Fruit fly (Drosophila melanogaster) whole organism, embryonic: ENCODE data around the gene jus.

Source experiments
- Aef1 ChIP-seq: fragments of 200-800 bp; sonication (Bioruptor generic); IDR thresholded peaks from 3 replicates; pipeline ENCODE4 v1.3.6; 2022; ENCODE audit warnings: missing biosample characterization, missing genetic modification characterization
- Antp ChIP-seq: fragments of 200-800 bp; sonication (Bioruptor generic); optimal IDR thresholded peaks from 3 replicates; lab custom pipeline; 2016; ENCODE audit warnings: missing biosample characterization, missing genetic modification characterization
- BEAF-32 ChIP-seq: fragments of 200-800 bp; sonication (Bioruptor generic); optimal IDR thresholded peaks from 3 replicates; lab custom pipeline; 2017; ENCODE audit warnings: missing biosample characterization, missing genetic modification characterization, mild to moderate bottlenecking, moderate library complexity, missing genetic modification reagents
- CG10147 ChIP-seq: fragments of 200-800 bp; sonication (Bioruptor generic); optimal IDR thresholded peaks from 2 replicates; lab custom pipeline; 2019; ENCODE audit warnings: missing biosample characterization, mild to moderate bottlenecking, missing genetic modification characterization, moderate library complexity
- CG10267 ChIP-seq: fragments of 200-800 bp; sonication (Bioruptor generic); optimal IDR thresholded peaks from 2 replicates; lab custom pipeline; 2018; ENCODE audit warnings: missing biosample characterization, mild to moderate bottlenecking, missing genetic modification characterization, moderate library complexity
- CG10543 ChIP-seq: fragments of 200-800 bp; sonication (Bioruptor generic); optimal IDR thresholded peaks from 3 replicates; lab custom pipeline; 2017; ENCODE audit warnings: missing biosample characterization, mild to moderate bottlenecking, missing genetic modification characterization, moderate library complexity
- CG10565 ChIP-seq: fragments of 200-800 bp; sonication (Bioruptor generic); optimal IDR thresholded peaks from 3 replicates; lab custom pipeline; 2016; ENCODE audit warnings: missing biosample characterization, mild to moderate bottlenecking, missing genetic modification characterization
- CG11723 ChIP-seq: fragments of 200-800 bp; sonication (Bioruptor generic); optimal IDR thresholded peaks from 2 replicates; lab custom pipeline; 2017; ENCODE audit warnings: missing biosample characterization, mild to moderate bottlenecking, missing genetic modification characterization
- CG16779 ChIP-seq: fragments of 200-800 bp; sonication (Bioruptor generic); IDR thresholded peaks from 2 replicates; pipeline ENCODE4 v1.3.6; 2022; ENCODE audit warnings: missing biosample characterization, missing genetic modification characterization
- CG17359 ChIP-seq: fragments of 200-800 bp; sonication (Bioruptor generic); optimal IDR thresholded peaks from 3 replicates; lab custom pipeline; 2018; ENCODE audit warnings: missing biosample characterization, mild to moderate bottlenecking, missing genetic modification characterization, moderate library complexity
- CG17385 ChIP-seq: fragments of 200-800 bp; sonication (Bioruptor generic); optimal IDR thresholded peaks from 3 replicates; lab custom pipeline; 2018; ENCODE audit warnings: missing biosample characterization, mild to moderate bottlenecking, missing genetic modification characterization
- CG17612 ChIP-seq: fragments of 200-800 bp; sonication (Bioruptor generic); IDR thresholded peaks from 2 replicates; pipeline ENCODE4 v1.3.6; 2022; ENCODE audit warnings: missing biosample characterization, missing genetic modification characterization
- CG1832 ChIP-seq: fragments of 200-800 bp; sonication (Bioruptor generic); optimal IDR thresholded peaks from 2 replicates; lab custom pipeline; 2017; ENCODE audit warnings: missing biosample characterization, mild to moderate bottlenecking, missing genetic modification characterization, inconsistent platforms
- CG2712 ChIP-seq: fragments of 200-800 bp; optimal IDR thresholded peaks from 3 replicates; lab custom pipeline; 2019; ENCODE audit warnings: missing biosample characterization, mild to moderate bottlenecking, missing genetic modification characterization, moderate library complexity
- CG2875 ChIP-seq: fragments of 200-800 bp; sonication (Bioruptor generic); optimal IDR thresholded peaks from 2 replicates; lab custom pipeline; 2017; ENCODE audit warnings: missing biosample characterization, mild to moderate bottlenecking, missing genetic modification characterization, missing genetic modification reagents
- CG31224 ChIP-seq: fragments of 200-800 bp; sonication (Bioruptor generic); IDR thresholded peaks from 2 replicates; pipeline ENCODE4 v1.3.6; 2022; ENCODE audit warnings: missing biosample characterization, missing genetic modification characterization
- CG32532 ChIP-seq: fragments of 200-800 bp; sonication (Bioruptor generic); IDR thresholded peaks from 2 replicates; pipeline ENCODE4 v1.3.6; 2022; ENCODE audit warnings: missing biosample characterization, missing genetic modification characterization
- CG34422 ChIP-seq: fragments of 200-800 bp; sonication (Bioruptor generic); IDR thresholded peaks from 3 replicates; pipeline ENCODE4 v1.3.6; 2022; ENCODE audit warnings: missing biosample characterization, missing genetic modification characterization
- CG7839 ChIP-seq: fragments of 200-800 bp; sonication (Bioruptor generic); optimal IDR thresholded peaks from 3 replicates; lab custom pipeline; 2018; ENCODE audit warnings: missing biosample characterization, mild to moderate bottlenecking, missing genetic modification characterization, moderate library complexity
- CG8388 ChIP-seq: fragments of 200-800 bp; sonication (Bioruptor generic); optimal IDR thresholded peaks from 2 replicates; lab custom pipeline; 2019; ENCODE audit warnings: missing biosample characterization, mild to moderate bottlenecking, missing genetic modification characterization, moderate library complexity
- CG9817 ChIP-seq: fragments of 200-800 bp; sonication (Bioruptor generic); optimal IDR thresholded peaks from 2 replicates; lab custom pipeline; 2018; ENCODE audit warnings: missing biosample characterization, mild to moderate bottlenecking, missing genetic modification characterization, moderate library complexity
- Dad ChIP-seq: fragments of 200-800 bp; sonication (Bioruptor generic); optimal IDR thresholded peaks from 3 replicates; lab custom pipeline; 2016; ENCODE audit warnings: missing biosample characterization, missing genetic modification characterization
- Dfd ChIP-seq, 2 experiments: fragments of >200 bp; optimal IDR thresholded peaks; 2 replicates each; lab custom pipeline; 2017; ENCODE audit warnings: missing biosample characterization in 2 of 2, missing genetic modification characterization in 2 of 2
- Eip74EF ChIP-seq, 2 experiments: fragments of 200-800 bp in 1 of 2; fragments of >200 bp in 1 of 2; sonication (Bioruptor generic) in 1 of 2; optimal IDR thresholded peaks; 2 replicates each; lab custom pipeline; 2017 to 2019; ENCODE audit warnings: missing biosample characterization in 2 of 2, missing genetic modification characterization in 2 of 2, mild to moderate bottlenecking in 1 of 2, moderate library complexity in 1 of 2
- Fer1 ChIP-seq: fragments of 200-800 bp; sonication (Bioruptor generic); optimal IDR thresholded peaks from 2 replicates; lab custom pipeline; 2017; ENCODE audit warnings: missing biosample characterization, mild to moderate bottlenecking, missing genetic modification characterization
- Gsc ChIP-seq: fragments of 200-800 bp; sonication (Bioruptor generic); IDR thresholded peaks from 2 replicates; pipeline ENCODE4 v1.3.6; 2022; ENCODE audit warnings: missing biosample characterization, missing genetic modification characterization
- H2.0 ChIP-seq: fragments of 200-800 bp; sonication (Bioruptor generic); IDR thresholded peaks from 2 replicates; pipeline ENCODE4 v1.3.6; 2022; ENCODE audit warnings: missing biosample characterization, missing genetic modification characterization
- HLH4C ChIP-seq: fragments of 200-800 bp; sonication (Bioruptor generic); IDR thresholded peaks from 3 replicates; pipeline ENCODE4 v1.3.6; 2022; ENCODE audit warnings: missing biosample characterization, missing genetic modification characterization; ENCODE audit not compliant: partially characterized antibody
- Max ChIP-seq: fragments of 200-800 bp; sonication (Bioruptor generic); optimal IDR thresholded peaks from 2 replicates; lab custom pipeline; 2016; ENCODE audit warnings: missing biosample characterization, mild to moderate bottlenecking, missing genetic modification characterization
- NC2β ChIP-seq: fragments of 200-800 bp; sonication (Bioruptor generic); optimal IDR thresholded peaks from 2 replicates; lab custom pipeline; 2016; ENCODE audit warnings: missing biosample characterization, missing genetic modification characterization
- Scr ChIP-seq: fragments of 200-800 bp; sonication (Bioruptor generic); IDR thresholded peaks from 2 replicates; pipeline ENCODE4 v1.3.6; 2022; ENCODE audit warnings: missing biosample characterization, missing genetic modification characterization; ENCODE audit not compliant: partially characterized antibody
- ara ChIP-seq: fragments of 200-800 bp; sonication (Bioruptor generic); IDR thresholded peaks from 2 replicates; pipeline ENCODE4 v1.3.6; 2022; ENCODE audit warnings: missing biosample characterization, missing genetic modification characterization
- ash1 ChIP-seq: fragments of 200-800 bp; sonication (Bioruptor generic); optimal IDR thresholded peaks from 2 replicates; lab custom pipeline; 2018; ENCODE audit warnings: missing biosample characterization, mild to moderate bottlenecking, missing genetic modification characterization
- croc ChIP-seq: fragments of 200-800 bp; sonication (Bioruptor generic); conservative IDR thresholded peaks from 3 replicates; pipeline ENCODE4 v1.3.6; 2022; ENCODE audit warnings: missing biosample characterization, missing genetic modification characterization
- disco-r ChIP-seq: fragments of 200-800 bp; sonication (Bioruptor generic); optimal IDR thresholded peaks from 2 replicates; lab custom pipeline; 2016; ENCODE audit warnings: missing biosample characterization, missing genetic modification characterization
- gce ChIP-seq: fragments of 200-800 bp; sonication (Bioruptor generic); IDR thresholded peaks from 3 replicates; pipeline ENCODE4 v1.3.6; 2022; ENCODE audit warnings: missing biosample characterization, missing genetic modification characterization
- hkb ChIP-seq, 2 experiments: fragments of 200-800 bp in 1 of 2; fragments of >200 bp in 1 of 2; sonication (Bioruptor generic) in 1 of 2; IDR thresholded peaks in 1 of 2; optimal IDR thresholded peaks in 1 of 2; 2 replicates each; pipeline versions ENCODE4 v1.3.6 to Lab custom; 2017 to 2022; ENCODE audit warnings: missing biosample characterization in 1 of 2, missing genetic modification characterization in 1 of 2
- inv ChIP-seq: fragments of 200-800 bp; sonication (Bioruptor generic); IDR thresholded peaks from 2 replicates; pipeline ENCODE4 v1.3.6; 2022; ENCODE audit warnings: missing biosample characterization, missing genetic modification characterization; ENCODE audit not compliant: partially characterized antibody
- jing ChIP-seq: fragments of 200-800 bp; sonication (Bioruptor generic); optimal IDR thresholded peaks from 2 replicates; lab custom pipeline; 2018; ENCODE audit warnings: missing biosample characterization, mild to moderate bottlenecking, missing genetic modification characterization
- mam ChIP-seq: fragments of 200-800 bp; sonication (Bioruptor generic); optimal IDR thresholded peaks from 3 replicates; lab custom pipeline; 2016; ENCODE audit warnings: missing biosample characterization, missing genetic modification characterization
- nerfin-1 ChIP-seq: fragments of 200-800 bp; sonication (Bioruptor generic); optimal IDR thresholded peaks from 3 replicates; lab custom pipeline; 2019; ENCODE audit warnings: missing biosample characterization, mild to moderate bottlenecking, missing genetic modification characterization, moderate library complexity
- otp ChIP-seq: fragments of 200-800 bp; sonication (Bioruptor generic); IDR thresholded peaks from 3 replicates; pipeline ENCODE4, ENCODE4 v1.3.6; 2022; ENCODE audit warnings: missing biosample characterization, missing genetic modification characterization
- pnt ChIP-seq: fragments of 200-800 bp; sonication (Bioruptor generic); optimal IDR thresholded peaks from 3 replicates; lab custom pipeline; 2016; ENCODE audit warnings: missing biosample characterization, missing genetic modification characterization
- sc ChIP-seq, 3 experiments: fragments of >200 bp in 2 of 3; fragments of 200-800 bp in 1 of 3; sonication (Bioruptor generic) in 1 of 3; optimal IDR thresholded peaks; 2 replicates in 2 of 3; 3 replicates in 1 of 3; lab custom pipeline; 2017; ENCODE audit warnings: mild to moderate bottlenecking in 1 of 3, missing biosample characterization in 1 of 3, missing genetic modification characterization in 1 of 3, missing genetic modification reagents in 1 of 3
- sima ChIP-seq: fragments of 200-800 bp; sonication (Bioruptor generic); optimal IDR thresholded peaks from 2 replicates; lab custom pipeline; 2016; ENCODE audit warnings: missing biosample characterization, missing genetic modification characterization
- sisA ChIP-seq: fragments of 200-800 bp; sonication (Bioruptor generic); IDR thresholded peaks from 2 replicates; pipeline ENCODE4 v1.3.6; 2022; ENCODE audit warnings: missing biosample characterization, missing genetic modification characterization
- slp2 ChIP-seq: fragments of 200-800 bp; sonication (Bioruptor generic); optimal IDR thresholded peaks from 2 replicates; lab custom pipeline; 2016; ENCODE audit warnings: missing biosample characterization, missing genetic modification characterization
- z ChIP-seq: fragments of 200-800 bp; sonication (Bioruptor generic); IDR thresholded peaks from 3 replicates; pipeline ENCODE4 v1.3.6; 2022; ENCODE audit warnings: missing biosample characterization, missing genetic modification characterization
- zen ChIP-seq: fragments of 200-800 bp; sonication (Bioruptor generic); optimal IDR thresholded peaks from 3 replicates; lab custom pipeline; 2018; ENCODE audit warnings: missing biosample characterization, mild to moderate bottlenecking, missing genetic modification characterization, moderate library complexity

The jus gene

DNA sequence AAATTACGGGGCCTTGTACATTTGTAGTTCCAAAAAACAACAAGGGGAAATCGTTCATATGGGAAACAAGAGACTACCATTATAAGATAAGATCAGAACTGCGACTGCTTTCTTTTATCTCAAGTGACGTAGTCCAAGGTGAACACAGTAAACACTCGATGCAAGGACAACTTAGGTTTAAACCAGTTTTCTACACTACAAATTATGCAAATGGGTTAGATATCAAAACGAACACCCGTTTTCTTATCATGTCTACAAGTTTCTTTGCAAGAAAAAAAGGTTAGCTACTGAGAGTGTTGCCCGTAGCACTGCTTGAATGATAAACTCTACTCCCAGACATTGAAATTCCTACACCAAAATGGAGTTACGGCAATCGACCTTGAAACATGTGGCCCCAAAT, 70.7 kb downstream of the jus start (continued):
- no peak for TF ChIP-seq sc (optimal IDR thresholded peaks at IDR 0.05; lab: Kevin White, UChicago)
- peak; percentile 28 for TF ChIP-seq sc (GFP tag; optimal IDR thresholded peaks at IDR 0.05; lab: Kevin White, UChicago)
- peak; percentile 11 for TF ChIP-seq CG10543 (GFP tag; lab: Kevin White, UChicago)
- TF ChIP-seq CG2712 (tag; lab: Kevin White, UChicago), result peak; percentile 70
- no peak for TF ChIP-seq CG10147 (GFP tag; lab: Kevin White, UChicago)
- peak; percentile 49 for TF ChIP-seq CG2875 (GFP tag; lab: Kevin White, UChicago)
- TF ChIP-seq croc (GFP tag; lab: Robert Waterston, UW), result peak; percentile 51; the same call in 2 of the 3 replicates
- TF ChIP-seq z (GFP tag; lab: Robert Waterston, UW), result no peak; the same call in 2 of the 3 replicates
- TF ChIP-seq CG17385, result peak; percentile 51
- TF ChIP-seq hkb (optimal IDR thresholded peaks at IDR 0.05; lab: Kevin White, UChicago), result no peak
- peak; percentile 67 for TF ChIP-seq hkb (GFP tag; IDR thresholded peaks at IDR 0.05; lab: Robert Waterston, UW)
- peak; percentile 39; the same call in 1 of the 2 replicates for TF ChIP-seq CG17612 (GFP tag; lab: Robert Waterston, UW)
- TF ChIP-seq CG11723 (GFP tag; lab: Kevin White, UChicago), result no peak
- no peak for TF ChIP-seq CG16779 (GFP tag; lab: Robert Waterston, UW)
- TF ChIP-seq BEAF-32 (GFP tag; lab: Kevin White, UChicago), result no peak
- TF ChIP-seq CG7839 (tag; lab: Kevin White, UChicago), result peak; percentile 77
- peak; percentile 81 for TF ChIP-seq Antp (GFP tag; lab: Kevin White, UChicago)
- peak; percentile 2 for TF ChIP-seq nerfin-1 (tag; lab: Kevin White, UChicago)
- TF ChIP-seq pnt (GFP tag; lab: Kevin White, UChicago), result peak; percentile 78
- peak; percentile 78 for TF ChIP-seq CG32532 (GFP tag; lab: Robert Waterston, UW)
- peak; percentile 57 for TF ChIP-seq mam
- peak; percentile 40 for TF ChIP-seq CG10267
- no peak for TF ChIP-seq CG1832 (GFP tag; lab: Kevin White, UChicago)
- no peak for TF ChIP-seq sima
- peak; percentile 6 for TF ChIP-seq slp2 (GFP tag; lab: Kevin White, UChicago)
- TF ChIP-seq Max (GFP tag; lab: Kevin White, UChicago), result no peak
- no peak for TF ChIP-seq Eip74EF (GFP tag; optimal IDR thresholded peaks at IDR 0.05; lab: Kevin White, UChicago)
- peak; percentile 72; the same call in 1 of the 2 replicates for TF ChIP-seq H2.0 (GFP tag; lab: Robert Waterston, UW)
- TF ChIP-seq CG9817 (tag; lab: Kevin White, UChicago), result peak; percentile 57
- TF ChIP-seq ash1 (GFP tag; lab: Kevin White, UChicago), result no peak
- peak; percentile 85 for TF ChIP-seq CG34422 (GFP tag; lab: Robert Waterston, UW)
- TF ChIP-seq CG8388, result peak; percentile 71
- peak; percentile 52 for TF ChIP-seq CG17359 (tag; lab: Kevin White, UChicago)
- peak; percentile 51; the same call in 1 of the 3 replicates for TF ChIP-seq gce (GFP tag; lab: Robert Waterston, UW)
- TF ChIP-seq Scr, result no peak
- TF ChIP-seq Dfd (GFP tag; optimal IDR thresholded peaks at IDR 0.05; lab: Kevin White, UChicago), result no peak
- peak; percentile 60 for TF ChIP-seq zen (tag; lab: Kevin White, UChicago)
- peak; percentile 82 for TF ChIP-seq ara (GFP tag; lab: Robert Waterston, UW)
- no peak for TF ChIP-seq jing (GFP tag; lab: Kevin White, UChicago)
- TF ChIP-seq Gsc, result peak; percentile 35; the same call in 1 of the 2 replicates
- 0 out of 2 replicates have a peak, but pooled peaks have one; percentile 36 for TF ChIP-seq CG31224 (GFP tag; lab: Robert Waterston, UW)
- TF ChIP-seq Fer1 (GFP tag; lab: Kevin White, UChicago), result peak; percentile 30
- TF ChIP-seq Dad (GFP tag; lab: Kevin White, UChicago), result peak; percentile 18
- peak; percentile 70 for TF ChIP-seq Aef1
- TF ChIP-seq inv (GFP tag; lab: Robert Waterston, UW), result no peak
- peak; percentile 79 for TF ChIP-seq sisA (GFP tag; lab: Robert Waterston, UW)
- TF ChIP-seq disco-r (GFP tag; lab: Kevin White, UChicago), result no peak
- TF ChIP-seq CG10565 (GFP tag; lab: Kevin White, UChicago), result no peak
- no peak for TF ChIP-seq HLH4C (GFP tag; lab: Robert Waterston, UW)
- peak; percentile 61; the same call in 1 of the 3 replicates for TF ChIP-seq otp (GFP tag; lab: Robert Waterston, UW)
- peak; percentile 32 for TF ChIP-seq NC2β (GFP tag; lab: Kevin White, UChicago)
